Worm (Caenorhabditis elegans) whole organism, young adult: Measurements from ENCODE around the gene let-756.

Experiments
- C06A6.2 ChIP-seq: fragments of 200-800 bp; sonication (Bioruptor generic); conservative IDR thresholded peaks from 2 replicates; pipeline ENCODE4 v1.3.6; 2022; ENCODE audit warnings: missing genetic modification characterization, missing compliant biosample characterization
- D2030.7 ChIP-seq: fragments of 200-800 bp; sonication (Bioruptor generic); IDR thresholded peaks from 2 replicates; pipeline ENCODE4 v1.3.6; 2022; ENCODE audit warnings: missing genetic modification reagents, missing genetic modification characterization, missing compliant biosample characterization
- F23B12.7 ChIP-seq: sonication (generic microtip); optimal IDR thresholded peaks from 2 replicates; lab custom pipeline; 2017; ENCODE audit warnings: missing genetic modification characterization, mild to moderate bottlenecking, missing compliant biosample characterization, antibody characterized with exemption, moderate library complexity; ENCODE audit not compliant: insufficient read depth
- F55B11.4 ChIP-seq: sonication (generic microtip); optimal IDR thresholded peaks from 2 replicates; lab custom pipeline; 2016; ENCODE audit warnings: missing compliant biosample characterization, missing genetic modification characterization, borderline replicate concordance; ENCODE audit not compliant: insufficient read depth
- T26A5.8 ChIP-seq: sonication (generic microtip); optimal IDR thresholded peaks from 2 replicates; lab custom pipeline; 2016; ENCODE audit warnings: missing genetic modification characterization, missing compliant biosample characterization
- Y56A3A.18 ChIP-seq: fragments of 200-800 bp; sonication (Bioruptor generic); IDR thresholded peaks from 2 replicates; pipeline ENCODE4 v1.3.6; 2022; ENCODE audit warnings: missing genetic modification reagents, missing genetic modification characterization, missing compliant biosample characterization
- Y95B8A.8 ChIP-seq: fragments of 200-800 bp; sonication (Bioruptor generic); IDR thresholded peaks from 2 replicates; pipeline ENCODE4 v1.3.6; 2022; ENCODE audit warnings: missing genetic modification reagents, missing genetic modification characterization, missing compliant biosample characterization
- aptf-2 ChIP-seq: fragments of 200-800 bp; sonication (Bioruptor generic); conservative IDR thresholded peaks from 2 replicates; pipeline ENCODE4 v1.3.6; 2022; ENCODE audit warnings: missing genetic modification reagents, missing genetic modification characterization, missing compliant biosample characterization
- atf-7 ChIP-seq: sonication (generic microtip); optimal IDR thresholded peaks from 2 replicates; lab custom pipeline; 2017; ENCODE audit warnings: mild to moderate bottlenecking, missing genetic modification characterization, missing compliant biosample characterization
- attf-3 ChIP-seq: fragments of 200-800 bp; sonication (Bioruptor generic); conservative IDR thresholded peaks from 2 replicates; pipeline ENCODE4 v1.3.6; 2022; ENCODE audit warnings: missing genetic modification reagents, missing genetic modification characterization, missing compliant biosample characterization
- attf-5 ChIP-seq: fragments of 200-800 bp; sonication (Bioruptor generic); optimal IDR thresholded peaks from 2 replicates; lab custom pipeline; 2018; ENCODE audit warnings: mild to moderate bottlenecking, missing genetic modification characterization, missing compliant biosample characterization
- attf-6 ChIP-seq: fragments of 200-800 bp; sonication (Bioruptor generic); IDR thresholded peaks from 2 replicates; pipeline ENCODE4 v1.3.6; 2022; ENCODE audit warnings: missing genetic modification reagents, missing genetic modification characterization, missing compliant biosample characterization
- bed-2 ChIP-seq: fragments of 200-800 bp; sonication (Bioruptor generic); IDR thresholded peaks from 2 replicates; pipeline ENCODE4 v1.3.6; 2022; ENCODE audit warnings: missing genetic modification reagents, missing genetic modification characterization, missing compliant biosample characterization
- cebp-1 ChIP-seq, 2 experiments: fragments of 200-800 bp in 1 of 2; sonication (Bioruptor generic) in 1 of 2; sonication (generic microtip) in 1 of 2; IDR thresholded peaks in 1 of 2; optimal IDR thresholded peaks in 1 of 2; 2 replicates each; pipeline versions ENCODE4 v1.3.6 to Lab custom; 2017 to 2022; ENCODE audit warnings: missing compliant biosample characterization in 2 of 2, missing genetic modification characterization in 2 of 2, mild to moderate bottlenecking in 1 of 2, missing genetic modification reagents in 1 of 2, moderate library complexity in 1 of 2
- ceh-40 ChIP-seq: fragments of 200-800 bp; sonication (Bioruptor generic); IDR thresholded peaks from 2 replicates; pipeline ENCODE4 v1.3.6; 2022; ENCODE audit warnings: missing genetic modification characterization, missing compliant biosample characterization
- ceh-79 ChIP-seq: sonication (generic microtip); optimal IDR thresholded peaks from 2 replicates; lab custom pipeline; 2017; ENCODE audit warnings: mild to moderate bottlenecking, missing genetic modification characterization, missing compliant biosample characterization
- dpff-1 ChIP-seq: sonication (generic microtip); optimal IDR thresholded peaks from 2 replicates; lab custom pipeline; 2017; ENCODE audit warnings: mild to moderate bottlenecking, missing genetic modification characterization, missing compliant biosample characterization
- dpl-1 ChIP-seq: fragments of 150-350 bp; optimal IDR thresholded peaks from 2 replicates; lab custom pipeline; 2014; ENCODE audit warnings: missing biosample characterization, missing genetic modification reagents, missing genetic modification characterization
- him-1 ChIP-seq: sonication (generic microtip); optimal IDR thresholded peaks from 2 replicates; lab custom pipeline; 2016; ENCODE audit warnings: missing genotype, missing genetic modification reagents, missing genetic modification characterization, missing compliant biosample characterization
- hsf-1 ChIP-seq: fragments of 200-800 bp; sonication (Bioruptor generic); IDR thresholded peaks from 2 replicates; pipeline ENCODE4 v1.3.6; 2022; ENCODE audit warnings: missing genetic modification reagents, missing genetic modification characterization, missing compliant biosample characterization
- lag-1 ChIP-seq: fragments of 200-800 bp; sonication (Bioruptor generic); IDR thresholded peaks from 2 replicates; pipeline ENCODE4 v1.3.6; 2022; ENCODE audit warnings: missing genetic modification reagents, missing genetic modification characterization, missing compliant biosample characterization
- let-526 ChIP-seq: fragments of 200-800 bp; sonication (Bioruptor generic); IDR thresholded peaks from 2 replicates; pipeline ENCODE4 v1.3.6; 2022; ENCODE audit warnings: missing genetic modification reagents, missing genetic modification characterization, missing compliant biosample characterization
- let-607 ChIP-seq, 2 experiments: fragments of 200-800 bp in 1 of 2; sonication (Bioruptor generic) in 1 of 2; sonication (generic microtip) in 1 of 2; optimal IDR thresholded peaks; 2 replicates each; lab custom pipeline; 2016 to 2018; ENCODE audit warnings: mild to moderate bottlenecking in 2 of 2, missing compliant biosample characterization in 2 of 2, missing genetic modification characterization in 2 of 2, moderate library complexity in 2 of 2, missing genotype in 1 of 2
- lin-26 ChIP-seq: fragments of 200-800 bp; sonication (Bioruptor generic); IDR thresholded peaks from 2 replicates; pipeline ENCODE4 v1.3.6; 2022; ENCODE audit warnings: missing genetic modification reagents, missing genetic modification characterization, missing compliant biosample characterization
- madf-10 ChIP-seq: sonication (generic microtip); optimal IDR thresholded peaks from 2 replicates; lab custom pipeline; 2016; ENCODE audit warnings: mild to moderate bottlenecking, missing genetic modification characterization, missing compliant biosample characterization
- mel-28 ChIP-seq: sonication (generic microtip); optimal IDR thresholded peaks from 2 replicates; lab custom pipeline; 2016; ENCODE audit warnings: borderline replicate concordance, mild to moderate bottlenecking, missing genetic modification characterization, missing compliant biosample characterization
- nhr-179 ChIP-seq: sonication (generic microtip); optimal IDR thresholded peaks from 2 replicates; lab custom pipeline; 2016; ENCODE audit warnings: mild to moderate bottlenecking, missing genetic modification characterization, missing compliant biosample characterization
- nhr-90 ChIP-seq: sonication (generic microtip); optimal IDR thresholded peaks from 2 replicates; lab custom pipeline; 2016; ENCODE audit warnings: missing genotype, mild to moderate bottlenecking, missing genetic modification characterization, missing compliant biosample characterization
- tbx-9 ChIP-seq: sonication (generic microtip); optimal IDR thresholded peaks from 2 replicates; lab custom pipeline; 2016; ENCODE audit warnings: borderline replicate concordance, missing genetic modification characterization, inconsistent platforms, missing compliant biosample characterization
- unc-130 ChIP-seq: sonication (generic microtip); optimal IDR thresholded peaks from 2 replicates; lab custom pipeline; 2016; ENCODE audit warnings: missing genetic modification reagents, missing genetic modification characterization, missing compliant biosample characterization
- unc-62 ChIP-seq: fragments of 150-350 bp; optimal IDR thresholded peaks from 2 replicates; lab custom pipeline; 2014; ENCODE audit warnings: missing biosample characterization, missing genetic modification reagents, missing genetic modification characterization
- xnd-1 ChIP-seq: sonication (generic microtip); optimal IDR thresholded peaks from 2 replicates; lab custom pipeline; 2016; ENCODE audit warnings: missing genotype, missing genetic modification reagents, missing genetic modification characterization, missing compliant biosample characterization
- ztf-26 ChIP-seq: sonication (generic microtip); optimal IDR thresholded peaks from 2 replicates; lab custom pipeline; 2017; ENCODE audit warnings: missing genetic modification characterization, missing compliant biosample characterization
- ztf-3 ChIP-seq: fragments of 200-800 bp; sonication (Bioruptor generic); optimal IDR thresholded peaks from 2 replicates; lab custom pipeline; 2018; ENCODE audit warnings: mild to moderate bottlenecking, missing genetic modification characterization, missing compliant biosample characterization

The let-756 gene

DNA sequence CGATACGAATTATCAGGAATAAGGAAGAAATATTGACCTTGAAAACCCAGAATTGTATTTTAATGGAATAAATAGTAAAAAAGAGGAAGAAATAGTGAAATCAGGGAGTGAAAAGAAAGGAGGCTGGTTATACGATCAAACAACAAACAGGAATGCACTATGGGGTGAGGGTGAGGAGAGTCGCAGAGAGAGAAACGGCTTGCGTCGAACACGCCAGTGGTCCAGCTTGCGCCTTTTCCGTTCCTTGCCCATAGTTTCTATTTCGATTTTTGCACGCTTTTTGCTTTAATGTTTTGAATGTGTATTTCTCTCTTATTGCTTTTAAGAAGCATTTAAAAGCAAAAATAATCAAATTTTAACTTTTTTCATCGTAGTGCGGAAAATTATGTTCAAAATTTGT is 46.7 kb downstream of the let-756 start (continued):
- TF ChIP-seq unc-62 (GFP tag; lab: Kevin White, UChicago) (no peak), D2030.7 (GFP tag; lab: Robert Waterston, UW) (peak; percentile 67), nhr-179 (tag; lab: Kevin White, UChicago) (no peak), let-526 (GFP tag; lab: Robert Waterston, UW) (no peak), Y56A3A.18 (GFP tag; lab: Robert Waterston, UW) (no peak), ceh-40 (no peak), attf-3 (GFP tag; lab: Robert Waterston, UW) (0 out of 2 replicates have a peak, but pooled peaks have one; percentile 26), F23B12.7 (tag; lab: Kevin White, UChicago) (peak; percentile 49), dpff-1 (tag; lab: Kevin White, UChicago) (no peak), lin-26 (GFP tag; lab: Robert Waterston, UW) (peak; percentile 17; the same call in 1 of the 2 replicates), hsf-1 (GFP tag; lab: Robert Waterston, UW) (no peak), bed-2 (GFP tag; lab: Robert Waterston, UW) (no peak), him-1 (tag; lab: Kevin White, UChicago) (no peak), lag-1 (GFP tag; lab: Robert Waterston, UW) (no peak), ceh-79 (tag; lab: Kevin White, UChicago) (no peak), aptf-2 (no peak), let-607 (tag; optimal IDR thresholded peaks at IDR 0.05; lab: Kevin White, UChicago) (no peak), atf-7 (tag; lab: Kevin White, UChicago) (no peak), tbx-9 (tag; lab: Kevin White, UChicago) (no peak), unc-130 (GFP tag; lab: Kevin White, UChicago) (no peak), Y95B8A.8 (GFP tag; lab: Robert Waterston, UW) (0 out of 2 replicates have a peak, but pooled peaks have one; percentile 47), dpl-1 (GFP tag; lab: Kevin White, UChicago) (peak; percentile 49), mel-28 (no peak), madf-10 (tag; lab: Kevin White, UChicago) (no peak), F55B11.4 (tag; lab: Kevin White, UChicago) (no peak), ztf-26 (no peak), attf-6 (GFP tag; lab: Robert Waterston, UW) (peak; percentile 21; the same call in 1 of the 2 replicates), xnd-1 (tag; lab: Kevin White, UChicago) (no peak), ztf-3 (GFP tag; lab: Kevin White, UChicago) (no peak)

- no peak for TF ChIP-seq T26A5.8 (tag; lab: Kevin White, UChicago)
- no peak for TF ChIP-seq nhr-179 (tag; lab: Kevin White, UChicago)
- TF ChIP-seq nhr-90: no peak
- TF ChIP-seq dpff-1 (tag; lab: Kevin White, UChicago): no peak
- no peak for TF ChIP-seq C06A6.2 (GFP tag; lab: Robert Waterston, UW)
- no peak for TF ChIP-seq attf-5 (GFP tag; lab: Kevin White, UChicago)
- no peak for TF ChIP-seq attf-3 (GFP tag; lab: Robert Waterston, UW)
- no peak for TF ChIP-seq cebp-1 (GFP tag; IDR thresholded peaks at IDR 0.05; lab: Robert Waterston, UW)
- TF ChIP-seq cebp-1 (tag; optimal IDR thresholded peaks at IDR 0.05; lab: Kevin White, UChicago): no peak
These were observed 47.3 kb downstream of the let-756 start, which contains the start of gene jhdm-1 for ce11 chrIII:6454183-6454582. Gene jhdm-1 (plus strand): TSS chrIII:6454483.
